Worm (Caenorhabditis elegans): ENCODE measurements around the gene afmd-1.

ce11 chrIV:7263137-7263536 lies 19.1 kb downstream of the afmd-1 start, which contains the start of gene glb-2:
- TF ChIP-seq unc-62 (GFP tag; optimal IDR thresholded peaks at IDR 0.05): no peak
- TF ChIP-seq hmg-20 (GFP tag; IDR thresholded peaks at IDR 0.05): no peak
- no peak for TF ChIP-seq tbx-9 (tag; optimal IDR thresholded peaks at IDR 0.05; ENCODE audit: borderline replicate concordance)
- TF ChIP-seq ztf-22 (GFP tag; optimal IDR thresholded peaks at IDR 0.05): no peak
- TF ChIP-seq egl-18 (GFP tag; IDR thresholded peaks at IDR 0.05): no peak
- no peak for TF ChIP-seq nfya-2 (GFP tag; IDR thresholded peaks at IDR 0.05)
